Fruit fly (Drosophila melanogaster) whole organism, embryonic: ENCODE results near the gene CG32706.

ENCODE experiments used
- BEAF-32 ChIP-seq: fragments of 200-800 bp; sonication (Bioruptor generic); optimal IDR thresholded peaks from 3 replicates; lab custom pipeline; 2017; ENCODE audit warnings: missing biosample characterization, missing genetic modification characterization, mild to moderate bottlenecking, moderate library complexity, missing genetic modification reagents
- Bteb2 ChIP-seq: fragments of 200-800 bp; sonication (Bioruptor generic); optimal IDR thresholded peaks from 2 replicates; lab custom pipeline; 2016; ENCODE audit warnings: missing biosample characterization, missing genetic modification characterization
- CG10959 ChIP-seq: fragments of 200-800 bp; sonication (Bioruptor generic); IDR thresholded peaks from 2 replicates; pipeline ENCODE4 v1.3.6; 2022; ENCODE audit warnings: missing biosample characterization, missing genetic modification characterization
- CG12391 ChIP-seq: fragments of 200-800 bp; sonication (Bioruptor generic); optimal IDR thresholded peaks from 3 replicates; lab custom pipeline; 2018; ENCODE audit warnings: missing biosample characterization, mild to moderate bottlenecking, missing genetic modification characterization, moderate library complexity
- CG14050 ChIP-seq: fragments of 200-800 bp; sonication (Bioruptor generic); IDR thresholded peaks from 3 replicates; pipeline ENCODE4 v1.3.6; 2022; ENCODE audit warnings: missing biosample characterization, missing genetic modification characterization
- CG14965 ChIP-seq: fragments of 200-800 bp; sonication (Bioruptor generic); optimal IDR thresholded peaks from 2 replicates; lab custom pipeline; 2016; ENCODE audit warnings: missing biosample characterization, missing genetic modification characterization, borderline replicate concordance
- CG15073 ChIP-seq: fragments of 200-800 bp; sonication (Bioruptor generic); optimal IDR thresholded peaks from 2 replicates; lab custom pipeline; 2016; ENCODE audit warnings: missing biosample characterization, missing genetic modification characterization
- CG17361 ChIP-seq: fragments of 200-800 bp; sonication (Bioruptor generic); IDR thresholded peaks from 3 replicates; pipeline ENCODE4 v1.3.6; 2022; ENCODE audit warnings: missing biosample characterization, missing genetic modification characterization
- CG18599 ChIP-seq: fragments of 200-800 bp; sonication (Bioruptor generic); optimal IDR thresholded peaks from 3 replicates; lab custom pipeline; 2017; ENCODE audit warnings: missing biosample characterization, missing genetic modification characterization, mild to moderate bottlenecking, moderate library complexity, missing genetic modification reagents
- CG2875 ChIP-seq: fragments of 200-800 bp; sonication (Bioruptor generic); optimal IDR thresholded peaks from 2 replicates; lab custom pipeline; 2017; ENCODE audit warnings: missing biosample characterization, mild to moderate bottlenecking, missing genetic modification characterization, missing genetic modification reagents
- CG32532 ChIP-seq: fragments of 200-800 bp; sonication (Bioruptor generic); IDR thresholded peaks from 2 replicates; pipeline ENCODE4 v1.3.6; 2022; ENCODE audit warnings: missing biosample characterization, missing genetic modification characterization
- CG7786 ChIP-seq: fragments of 200-800 bp; sonication (Bioruptor generic); optimal IDR thresholded peaks from 2 replicates; lab custom pipeline; 2016; ENCODE audit warnings: missing biosample characterization, missing genetic modification characterization
- CG7928 ChIP-seq: fragments of 200-800 bp; sonication (Bioruptor generic); optimal IDR thresholded peaks from 2 replicates; lab custom pipeline; 2017; ENCODE audit warnings: missing biosample characterization, mild to moderate bottlenecking, missing genetic modification characterization
- CG8281 ChIP-seq: fragments of 200-800 bp; sonication (Bioruptor generic); optimal IDR thresholded peaks from 2 replicates; lab custom pipeline; 2018; ENCODE audit warnings: missing biosample characterization, mild to moderate bottlenecking, missing genetic modification characterization, moderate library complexity
- CG8478 ChIP-seq: fragments of >200 bp; optimal IDR thresholded peaks from 2 replicates; lab custom pipeline; 2018
- CG9797 ChIP-seq: fragments of 200-800 bp; sonication (Bioruptor generic); optimal IDR thresholded peaks from 3 replicates; lab custom pipeline; 2018; ENCODE audit warnings: missing biosample characterization, mild to moderate bottlenecking, missing genetic modification characterization
- D19A ChIP-seq: fragments of 200-800 bp; optimal IDR thresholded peaks from 3 replicates; lab custom pipeline; 2019; ENCODE audit warnings: missing biosample characterization, mild to moderate bottlenecking, missing genetic modification characterization, moderate library complexity
- Dip2 ChIP-seq: fragments of 200-800 bp; sonication (Bioruptor generic); IDR thresholded peaks from 2 replicates; pipeline ENCODE4 v1.3.6; 2022; ENCODE audit warnings: missing biosample characterization, missing genetic modification characterization
- Hey ChIP-seq: fragments of 200-800 bp; sonication (Bioruptor generic); optimal IDR thresholded peaks from 3 replicates; lab custom pipeline; 2018; ENCODE audit warnings: missing biosample characterization, mild to moderate bottlenecking, missing genetic modification characterization
- MESR4 ChIP-seq: fragments of 200-800 bp; sonication (Bioruptor generic); optimal IDR thresholded peaks from 2 replicates; lab custom pipeline; 2018; ENCODE audit warnings: missing biosample characterization, mild to moderate bottlenecking, missing genetic modification characterization, moderate library complexity
- NC2α ChIP-seq: fragments of 200-800 bp; sonication (Bioruptor generic); optimal IDR thresholded peaks from 2 replicates; lab custom pipeline; 2016; ENCODE audit warnings: missing biosample characterization, missing genetic modification characterization
- Side ChIP-seq: fragments of 200-800 bp; sonication (Bioruptor generic); optimal IDR thresholded peaks from 2 replicates; lab custom pipeline; 2016; ENCODE audit warnings: missing biosample characterization, missing genetic modification characterization
- Sox102F ChIP-seq: fragments of 200-800 bp; sonication (Bioruptor generic); optimal IDR thresholded peaks from 2 replicates; lab custom pipeline; 2018; ENCODE audit warnings: missing biosample characterization, mild to moderate bottlenecking, missing genetic modification characterization, moderate library complexity
- Spps ChIP-seq: fragments of 200-800 bp; sonication (Bioruptor generic); optimal IDR thresholded peaks from 2 replicates; lab custom pipeline; 2018; ENCODE audit warnings: missing biosample characterization, mild to moderate bottlenecking, missing genetic modification characterization
- Stat92E ChIP-seq, 3 experiments: fragments of >200 bp in 2 of 3; fragments of 200-800 bp in 1 of 3; sonication (Bioruptor generic) in 1 of 3; optimal IDR thresholded peaks; 2 replicates each; lab custom pipeline; 2017 to 2019; ENCODE audit warnings: missing biosample characterization in 3 of 3, missing genetic modification characterization in 3 of 3, mild to moderate bottlenecking in 1 of 3, moderate library complexity in 1 of 3
- YL-1 ChIP-seq: fragments of 200-800 bp; sonication (Bioruptor generic); optimal IDR thresholded peaks from 3 replicates; lab custom pipeline; 2017; ENCODE audit warnings: missing biosample characterization, mild to moderate bottlenecking, missing genetic modification characterization
- ara ChIP-seq: fragments of 200-800 bp; sonication (Bioruptor generic); IDR thresholded peaks from 2 replicates; pipeline ENCODE4 v1.3.6; 2022; ENCODE audit warnings: missing biosample characterization, missing genetic modification characterization
- bcd ChIP-seq: fragments of 200-800 bp; sonication (Bioruptor generic); optimal IDR thresholded peaks from 2 replicates; lab custom pipeline; 2017; ENCODE audit warnings: missing biosample characterization, mild to moderate bottlenecking, missing genetic modification characterization
- chif ChIP-seq, 2 experiments: fragments of 200-800 bp; sonication (Bioruptor generic); optimal IDR thresholded peaks; 3 replicates each; lab custom pipeline; 2016; ENCODE audit warnings: missing biosample characterization in 2 of 2, missing genetic modification characterization in 2 of 2
- ci ChIP-seq: fragments of 200-800 bp; sonication (Bioruptor generic); IDR thresholded peaks from 3 replicates; pipeline ENCODE4 v1.3.6; 2022; ENCODE audit warnings: missing biosample characterization, missing genetic modification characterization
- corto ChIP-seq: fragments of 200-800 bp; sonication (Bioruptor generic); optimal IDR thresholded peaks from 2 replicates; lab custom pipeline; 2016; ENCODE audit warnings: missing biosample characterization, mild to moderate bottlenecking, missing genetic modification characterization, moderate library complexity
- ems ChIP-seq: fragments of 200-800 bp; sonication (Bioruptor generic); optimal IDR thresholded peaks from 3 replicates; lab custom pipeline; 2016; ENCODE audit warnings: missing biosample characterization, missing genetic modification characterization
- gsb-n ChIP-seq: fragments of 200-800 bp; sonication (Bioruptor generic); optimal IDR thresholded peaks from 3 replicates; lab custom pipeline; 2018; ENCODE audit warnings: missing biosample characterization, mild to moderate bottlenecking, missing genetic modification characterization
- hb ChIP-seq: fragments of 200-800 bp; sonication (Bioruptor generic); IDR thresholded peaks from 3 replicates; pipeline ENCODE4 v1.3.6; 2022; ENCODE audit warnings: missing biosample characterization, missing genetic modification characterization; ENCODE audit not compliant: partially characterized antibody
- hkb ChIP-seq, 2 experiments: fragments of 200-800 bp in 1 of 2; fragments of >200 bp in 1 of 2; sonication (Bioruptor generic) in 1 of 2; IDR thresholded peaks in 1 of 2; optimal IDR thresholded peaks in 1 of 2; 2 replicates each; pipeline versions ENCODE4 v1.3.6 to Lab custom; 2017 to 2022; ENCODE audit warnings: missing biosample characterization in 1 of 2, missing genetic modification characterization in 1 of 2
- insv ChIP-seq, 2 experiments: fragments of 200-800 bp; sonication (Bioruptor generic); optimal IDR thresholded peaks; 3 replicates each; lab custom pipeline; 2016 to 2018; ENCODE audit warnings: missing biosample characterization in 2 of 2, missing genetic modification characterization in 2 of 2
- ken ChIP-seq: fragments of 200-800 bp; sonication (Bioruptor generic); IDR thresholded peaks from 3 replicates; pipeline ENCODE4 v1.3.6; 2022; ENCODE audit warnings: missing biosample characterization, missing genetic modification characterization
- lab ChIP-seq: fragments of 200-800 bp; sonication (Bioruptor generic); optimal IDR thresholded peaks from 3 replicates; lab custom pipeline; 2017; ENCODE audit warnings: missing biosample characterization, missing genetic modification characterization, mild to moderate bottlenecking, moderate library complexity, missing genetic modification reagents
- oc ChIP-seq: fragments of 200-800 bp; sonication (Bioruptor generic); optimal IDR thresholded peaks from 2 replicates; lab custom pipeline; 2018; ENCODE audit warnings: missing biosample characterization, mild to moderate bottlenecking, missing genetic modification characterization, moderate library complexity
- pita ChIP-seq: fragments of 200-800 bp; sonication (Bioruptor generic); optimal IDR thresholded peaks from 2 replicates; lab custom pipeline; 2017; ENCODE audit warnings: missing biosample characterization, mild to moderate bottlenecking, missing genetic modification characterization
- ranshi ChIP-seq: fragments of 200-800 bp; sonication (Bioruptor generic); IDR thresholded peaks from 2 replicates; pipeline ENCODE4 v1.3.6; 2022; ENCODE audit warnings: missing biosample characterization, missing genetic modification characterization
- salm ChIP-seq: fragments of 200-800 bp; sonication (Bioruptor generic); optimal IDR thresholded peaks from 2 replicates; lab custom pipeline; 2018; ENCODE audit warnings: missing biosample characterization, mild to moderate bottlenecking, missing genetic modification characterization
- slbo ChIP-seq: fragments of 200-800 bp; sonication (Bioruptor generic); IDR thresholded peaks from 2 replicates; pipeline ENCODE4 v1.3.6; 2022; ENCODE audit warnings: missing biosample characterization, missing genetic modification characterization
- sr ChIP-seq: fragments of 200-800 bp; sonication (Bioruptor generic); IDR thresholded peaks from 3 replicates; pipeline ENCODE4 v1.3.6; 2022; ENCODE audit warnings: missing biosample characterization, missing genetic modification characterization
- stwl ChIP-seq: fragments of 200-800 bp; sonication (Bioruptor generic); optimal IDR thresholded peaks from 3 replicates; lab custom pipeline; 2018; ENCODE audit warnings: missing biosample characterization, mild to moderate bottlenecking, missing genetic modification characterization, moderate library complexity
- tio ChIP-seq: fragments of 200-800 bp; sonication (Bioruptor generic); optimal IDR thresholded peaks from 2 replicates; lab custom pipeline; 2017; ENCODE audit warnings: missing biosample characterization, missing genetic modification characterization, inconsistent platforms
- zfh1 ChIP-seq: fragments of 200-800 bp; sonication (Bioruptor generic); IDR thresholded peaks from 3 replicates; pipeline ENCODE4 v1.3.6; 2022; ENCODE audit warnings: missing biosample characterization, missing genetic modification characterization

The CG32706 gene

DNA sequence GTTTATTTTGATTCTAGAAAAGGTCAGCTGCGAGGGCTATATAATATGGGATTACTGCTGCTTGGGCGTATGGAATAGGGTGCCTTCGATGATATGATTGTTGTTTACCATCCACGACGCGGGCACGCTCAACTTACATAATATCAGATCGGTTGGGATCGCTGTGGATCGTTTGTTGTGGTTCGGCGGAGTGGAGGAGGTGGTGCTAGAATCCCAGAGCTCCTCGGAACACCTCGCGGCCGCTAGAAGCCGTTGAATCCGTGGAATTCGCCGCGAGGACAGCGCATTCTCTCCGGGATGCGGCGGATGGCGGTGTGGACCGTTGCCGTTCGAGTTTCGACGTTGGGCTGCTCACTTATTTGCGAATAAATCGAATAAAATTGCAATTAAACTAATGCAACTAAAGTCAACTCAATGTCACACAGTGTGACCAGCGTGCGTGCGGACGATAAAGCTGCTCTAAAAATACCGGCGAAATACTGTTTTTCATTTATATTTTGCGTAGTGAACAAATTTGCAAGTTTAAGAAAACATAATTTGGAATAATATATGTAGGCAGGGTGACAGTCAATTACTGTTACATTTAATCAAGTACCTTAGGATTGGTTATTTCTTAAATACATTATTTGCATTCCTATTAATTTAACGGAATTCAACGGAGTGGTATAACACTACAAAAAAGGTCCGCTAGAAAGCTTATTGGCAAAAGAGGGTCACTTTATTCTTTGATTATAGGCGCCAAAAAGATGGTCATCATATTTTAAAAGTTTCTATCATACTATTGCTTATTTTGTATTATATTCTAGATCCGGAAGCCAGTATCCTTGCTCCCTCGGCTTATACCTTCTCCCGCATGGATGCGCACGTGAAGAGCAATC is 16.6 kb downstream of the CG32706 start, which contains the start of gene CG7766 (continued):
- TF ChIP-seq D19A (no peak), CG12391 (tag; lab: Kevin White, UChicago) (no peak), chif (GFP tag; optimal IDR thresholded peaks at IDR 0.05; lab: Kevin White, UChicago) (no peak), stwl (peak; percentile 25), Dip2 (GFP tag; lab: Robert Waterston, UW) (no peak), Hey (tag; lab: Kevin White, UChicago) (no peak), gsb-n (tag; lab: Kevin White, UChicago) (no peak)

DNA sequence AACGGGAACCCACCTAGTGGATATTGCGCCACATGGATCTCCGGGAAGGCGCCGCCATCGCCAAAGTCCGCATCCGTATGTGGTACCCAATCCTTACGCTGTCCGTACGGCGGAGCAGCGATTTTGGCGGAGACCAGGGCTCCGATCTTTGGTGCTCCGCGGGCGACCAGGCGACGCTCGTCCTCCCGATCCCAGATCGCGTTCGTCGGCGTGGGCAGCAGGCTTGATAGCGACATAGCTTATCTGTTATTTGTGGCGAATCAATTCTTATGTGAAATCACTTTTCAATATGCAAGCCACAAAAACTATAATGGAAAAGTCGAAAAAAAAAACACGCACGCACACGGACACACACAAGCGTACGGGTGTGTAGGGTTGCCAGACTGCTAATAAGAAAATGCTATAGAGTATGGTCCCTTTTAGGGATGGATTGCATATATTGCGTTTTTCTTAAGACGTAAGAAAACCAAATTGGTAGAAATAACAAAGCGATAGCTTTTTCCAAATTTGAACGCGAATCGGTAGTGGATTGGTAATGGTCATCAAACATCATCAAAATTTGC is 19.4 kb downstream of the CG32706 start, which contains the start of gene Bx42:
TSS of gene Bx42 (minus strand) at position 393 of the 563 bp plus-strand sequence.
- no peak for TF ChIP-seq hb (GFP tag; lab: Robert Waterston, UW)
- no peak for TF ChIP-seq ems (GFP tag; lab: Kevin White, UChicago)
- TF ChIP-seq corto (GFP tag; lab: Kevin White, UChicago) = no peak
- TF ChIP-seq lab (GFP tag; lab: Kevin White, UChicago) = no peak
- TF ChIP-seq Sox102F (GFP tag; lab: Kevin White, UChicago) = no peak
- no peak for TF ChIP-seq CG14050 (GFP tag; lab: Robert Waterston, UW)
- TF ChIP-seq CG8281 (tag; lab: Kevin White, UChicago) = no peak
- TF ChIP-seq CG7786 (GFP tag; lab: Kevin White, UChicago) = no peak
- TF ChIP-seq sr (GFP tag; lab: Robert Waterston, UW) = no peak
- TF ChIP-seq tio (GFP tag; lab: Kevin White, UChicago) = peak; percentile 32
- no peak for TF ChIP-seq CG15073 (GFP tag; lab: Kevin White, UChicago)
- TF ChIP-seq CG32532 (GFP tag; lab: Robert Waterston, UW) = no peak
- TF ChIP-seq CG18599 (GFP tag; lab: Kevin White, UChicago) = no peak
- TF ChIP-seq NC2α (GFP tag; lab: Kevin White, UChicago) = no peak
- TF ChIP-seq bcd (GFP tag; lab: Kevin White, UChicago) = no peak
- no peak for TF ChIP-seq CG8478 (lab: Kevin White, UChicago)
- TF ChIP-seq CG9797 = peak; percentile 23
- no peak for TF ChIP-seq CG2875
- peak; percentile 85 for TF ChIP-seq CG7928
- TF ChIP-seq CG10959 (GFP tag; lab: Robert Waterston, UW) = no peak
- TF ChIP-seq CG14965 (GFP tag; lab: Kevin White, UChicago) = no peak
- no peak for TF ChIP-seq salm (tag; lab: Kevin White, UChicago)
- TF ChIP-seq Stat92E (GFP tag; optimal IDR thresholded peaks at IDR 0.05; lab: Kevin White, UChicago) = no peak
- TF ChIP-seq BEAF-32 = no peak
- no peak for TF ChIP-seq CG17361 (GFP tag; lab: Robert Waterston, UW)
- TF ChIP-seq hkb (optimal IDR thresholded peaks at IDR 0.05; lab: Kevin White, UChicago) = no peak
- TF ChIP-seq hkb (GFP tag; IDR thresholded peaks at IDR 0.05; lab: Robert Waterston, UW) = no peak
- TF ChIP-seq ranshi (GFP tag; lab: Robert Waterston, UW) = no peak
- no peak for TF ChIP-seq Side (GFP tag; lab: Kevin White, UChicago)
- TF ChIP-seq oc = no peak
- no peak for TF ChIP-seq pita (GFP tag; lab: Kevin White, UChicago)
- TF ChIP-seq slbo (GFP tag; lab: Robert Waterston, UW) = no peak
- TF ChIP-seq ken (GFP tag; lab: Robert Waterston, UW) = no peak
- no peak for TF ChIP-seq zfh1 (GFP tag; lab: Robert Waterston, UW)
- TF ChIP-seq insv (GFP tag; optimal IDR thresholded peaks at IDR 0.05; lab: Kevin White, UChicago) = no peak
- peak; percentile 96 for TF ChIP-seq MESR4 (GFP tag; lab: Kevin White, UChicago)
- TF ChIP-seq Spps (tag; lab: Kevin White, UChicago) = no peak
- TF ChIP-seq YL-1 = peak; percentile 26
- TF ChIP-seq ci (GFP tag; lab: Robert Waterston, UW) = no peak
- TF ChIP-seq Bteb2 = no peak
- TF ChIP-seq ara (GFP tag; lab: Robert Waterston, UW) = no peak
